Fruit fly (Drosophila melanogaster): ENCODE measurements around the gene CG4880.

CG4880 gene

DNA sequence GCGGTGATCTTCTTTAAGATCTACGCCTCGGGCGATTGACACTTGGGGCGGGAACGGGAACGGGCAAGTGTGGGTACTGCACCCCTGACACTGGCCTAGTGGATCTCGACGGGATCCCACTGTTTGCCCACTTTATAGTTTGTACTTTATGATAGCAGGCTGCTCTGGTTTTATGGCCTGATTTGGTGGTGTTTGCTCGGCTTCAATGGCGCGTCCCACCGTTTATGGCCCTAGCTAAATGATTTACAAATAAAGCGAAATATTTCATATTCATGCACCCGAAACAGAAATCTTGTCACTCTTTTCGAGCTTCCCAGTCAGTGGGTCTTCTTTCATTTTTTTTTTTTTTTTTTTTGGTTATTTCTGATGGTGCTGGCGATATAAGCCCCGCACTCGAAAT, 4.0 kb downstream of the CG4880 start:
- TF ChIP-seq EcR (GFP tag; optimal IDR thresholded peaks at IDR 0.05) (no peak), D1 (tag; optimal IDR thresholded peaks at IDR 0.05) (no peak), fd96Ca (GFP tag; IDR thresholded peaks at IDR 0.05) (0 out of 3 replicates have a peak, but pooled peaks have one; percentile 14), CG8159 (tag; optimal IDR thresholded peaks at IDR 0.05) (no peak)

DNA sequence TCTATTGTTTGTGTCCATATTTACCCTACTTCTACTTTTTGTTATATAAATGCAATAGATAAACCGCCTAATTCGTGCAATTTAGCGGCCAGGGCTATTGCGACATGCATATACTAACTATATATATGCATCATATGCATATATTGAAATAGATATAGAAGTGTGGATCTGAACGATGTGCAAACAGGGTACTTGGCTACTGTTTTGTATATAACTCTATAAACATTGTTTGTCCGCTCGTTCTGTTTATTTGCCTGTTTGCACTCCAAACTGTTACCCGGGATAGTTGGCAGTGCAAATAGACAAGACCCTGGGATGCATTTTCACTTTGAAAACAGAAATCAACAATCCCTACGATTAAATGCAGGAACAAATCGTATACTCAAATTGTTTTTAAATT, 6.4 kb downstream of the CG4880 start:
- TF ChIP-seq D1 (tag; optimal IDR thresholded peaks at IDR 0.05) (no peak), CG15710 (tag; optimal IDR thresholded peaks at IDR 0.05) (no peak), CG10348 (GFP tag; IDR thresholded peaks at IDR 0.05) (no peak), CG4496 (GFP tag; IDR thresholded peaks at IDR 0.05) (no peak), CG32121 (GFP tag; IDR thresholded peaks at IDR 0.05) (no peak), rn (GFP tag; IDR thresholded peaks at IDR 0.05) (no peak), fd96Ca (GFP tag; IDR thresholded peaks at IDR 0.05) (no peak), CG12605 (GFP tag; IDR thresholded peaks at IDR 0.05) (no peak), EcR (GFP tag; optimal IDR thresholded peaks at IDR 0.05) (no peak), Snoo (tag; optimal IDR thresholded peaks at IDR 0.05) (no peak), CG14655 (GFP tag; optimal IDR thresholded peaks at IDR 0.05) (no peak), CG8301 (tag; optimal IDR thresholded peaks at IDR 0.05) (no peak), CG13204 (GFP tag; optimal IDR thresholded peaks at IDR 0.05) (no peak), CG34367 (tag; optimal IDR thresholded peaks at IDR 0.05) (no peak), CG9948 (tag; optimal IDR thresholded peaks at IDR 0.05) (no peak), CG8159 (tag; optimal IDR thresholded peaks at IDR 0.05) (no peak)

DNA sequence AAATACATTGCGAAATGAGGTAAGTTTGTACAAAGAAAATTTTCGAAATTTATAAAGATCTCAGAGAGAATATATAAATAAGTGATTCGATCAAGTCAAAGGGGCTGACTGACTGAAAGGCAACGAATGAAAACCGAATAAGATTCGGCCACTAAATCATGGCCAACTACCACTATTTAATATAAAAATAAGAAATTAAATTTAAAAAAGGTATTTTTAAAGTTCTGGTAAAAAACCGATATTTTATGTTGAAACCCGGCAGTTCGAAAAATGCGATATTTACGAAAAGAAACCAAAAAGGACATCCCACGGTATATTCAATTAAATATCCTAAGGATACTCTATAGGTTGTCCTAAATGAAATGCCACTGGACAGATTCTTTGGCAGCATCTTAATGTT, 10.5 kb downstream of the CG4880 start, which contains the start of gene CG33252:
Gene CG33252, minus strand, starts transcription at position 101 of the 400 bp plus-strand sequence.
- TF ChIP-seq CG9948 (tag; optimal IDR thresholded peaks at IDR 0.05) (no peak), CG12605 (GFP tag; IDR thresholded peaks at IDR 0.05) (no peak), CG10348 (GFP tag; IDR thresholded peaks at IDR 0.05) (no peak), CG17806 (tag; optimal IDR thresholded peaks at IDR 0.05) (no peak), Snoo (tag; optimal IDR thresholded peaks at IDR 0.05) (no peak), Pif1B (GFP tag; optimal IDR thresholded peaks at IDR 0.05) (no peak), CG13204 (GFP tag; optimal IDR thresholded peaks at IDR 0.05) (no peak), CG4496 (GFP tag; IDR thresholded peaks at IDR 0.05) (no peak)

DNA sequence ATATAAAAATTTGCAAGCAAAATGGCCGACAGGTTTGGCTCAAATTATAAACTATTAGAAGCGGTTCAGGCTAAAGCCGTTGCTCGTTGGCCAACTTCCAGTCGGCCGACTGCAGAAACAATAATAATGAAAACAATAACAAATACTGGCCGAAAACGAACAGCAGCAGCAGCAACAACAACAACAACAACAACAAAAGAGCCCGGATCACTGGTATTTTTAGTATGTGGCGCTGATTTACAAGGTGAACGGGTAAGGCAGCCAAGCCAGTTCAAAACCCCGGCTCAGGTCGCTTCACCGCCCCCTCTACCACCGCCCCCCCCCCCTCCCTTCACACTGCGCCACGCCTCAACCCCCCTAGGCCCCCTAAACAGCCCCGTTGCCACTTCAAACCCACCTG, 13.7 kb downstream of the CG4880 start:
- no peak for TF ChIP-seq Ets98B (GFP tag; IDR thresholded peaks at IDR 0.05)
- no peak for TF ChIP-seq fd96Ca (GFP tag; IDR thresholded peaks at IDR 0.05)
- no peak for TF ChIP-seq CG4496 (GFP tag; IDR thresholded peaks at IDR 0.05)
- no peak for TF ChIP-seq rn (GFP tag; IDR thresholded peaks at IDR 0.05)
- peak; percentile 60 for TF ChIP-seq EcR (GFP tag; optimal IDR thresholded peaks at IDR 0.05)
- no peak for TF ChIP-seq CG9948 (tag; optimal IDR thresholded peaks at IDR 0.05)
- TF ChIP-seq CG12605 (GFP tag; IDR thresholded peaks at IDR 0.05): no peak
- no peak for TF ChIP-seq CG8159 (tag; optimal IDR thresholded peaks at IDR 0.05)
- 0 out of 2 replicates have a peak, but pooled peaks have one; percentile 1 for TF ChIP-seq CG32121 (GFP tag; IDR thresholded peaks at IDR 0.05)

dm6 chrX:16902435-16902834, 15.8 kb downstream of the CG4880 start:
- TF ChIP-seq CG34367 (tag; optimal IDR thresholded peaks at IDR 0.05) (no peak), Pif1A (GFP tag; optimal IDR thresholded peaks at IDR 0.05) (no peak), CG8159 (tag; optimal IDR thresholded peaks at IDR 0.05) (no peak), rn (GFP tag; IDR thresholded peaks at IDR 0.05) (no peak), D1 (tag; optimal IDR thresholded peaks at IDR 0.05) (no peak), CG8301 (tag; optimal IDR thresholded peaks at IDR 0.05) (no peak), fd96Ca (GFP tag; IDR thresholded peaks at IDR 0.05) (no peak), gl (tag; optimal IDR thresholded peaks at IDR 0.05) (no peak), EcR (GFP tag; optimal IDR thresholded peaks at IDR 0.05) (no peak), CG15710 (tag; optimal IDR thresholded peaks at IDR 0.05) (no peak), CG14655 (GFP tag; optimal IDR thresholded peaks at IDR 0.05) (no peak), Ets98B (GFP tag; IDR thresholded peaks at IDR 0.05) (no peak), Snoo (tag; optimal IDR thresholded peaks at IDR 0.05) (no peak), CG10348 (GFP tag; IDR thresholded peaks at IDR 0.05) (no peak), CG17806 (tag; optimal IDR thresholded peaks at IDR 0.05) (no peak), CG4496 (GFP tag; IDR thresholded peaks at IDR 0.05) (no peak), CG12605 (GFP tag; IDR thresholded peaks at IDR 0.05) (no peak), Pif1B (GFP tag; optimal IDR thresholded peaks at IDR 0.05) (no peak), CG9948 (tag; optimal IDR thresholded peaks at IDR 0.05) (no peak)

- TF ChIP-seq CG12605 (GFP tag; IDR thresholded peaks at IDR 0.05) (no peak; the same call in 1 of the 2 replicates), Ets98B (GFP tag; IDR thresholded peaks at IDR 0.05) (peak; percentile 66; the same call in 1 of the 2 replicates), fd96Ca (GFP tag; IDR thresholded peaks at IDR 0.05) (0 out of 3 replicates have a peak, but pooled peaks have one; percentile 43), EcR (GFP tag; optimal IDR thresholded peaks at IDR 0.05) (peak; percentile 33), D1 (tag; optimal IDR thresholded peaks at IDR 0.05) (no peak), CG8301 (tag; optimal IDR thresholded peaks at IDR 0.05) (no peak), Snoo (tag; optimal IDR thresholded peaks at IDR 0.05) (no peak), CG17806 (tag; optimal IDR thresholded peaks at IDR 0.05) (no peak), Pif1A (GFP tag; optimal IDR thresholded peaks at IDR 0.05) (peak; percentile 34), CG32121 (GFP tag; IDR thresholded peaks at IDR 0.05) (peak; percentile 71), CG4496 (GFP tag; IDR thresholded peaks at IDR 0.05) (peak; percentile 70), CG8159 (tag; optimal IDR thresholded peaks at IDR 0.05) (peak; percentile 12), gl (tag; optimal IDR thresholded peaks at IDR 0.05) (peak; percentile 29), Pif1B (GFP tag; optimal IDR thresholded peaks at IDR 0.05) (peak; percentile 33)
These were observed 19.4 kb downstream of the CG4880 start for dm6 chrX:16906065-16906464.

dm6 chrX:16907009-16907408, 20.4 kb downstream of the CG4880 start:
- TF ChIP-seq CG15710 (tag; optimal IDR thresholded peaks at IDR 0.05): no peak
- TF ChIP-seq CG32121 (GFP tag; IDR thresholded peaks at IDR 0.05): no peak
- no peak for TF ChIP-seq CG17806 (tag; optimal IDR thresholded peaks at IDR 0.05)
- 0 out of 2 replicates have a peak, but pooled peaks have one; percentile 11 for TF ChIP-seq Ets98B (GFP tag; IDR thresholded peaks at IDR 0.05)
- no peak for TF ChIP-seq CG34367 (tag; optimal IDR thresholded peaks at IDR 0.05)
- TF ChIP-seq CG4496 (GFP tag; IDR thresholded peaks at IDR 0.05): 0 out of 3 replicates have a peak, but pooled peaks have one; percentile 29
- no peak for TF ChIP-seq fd96Ca (GFP tag; IDR thresholded peaks at IDR 0.05)

Data from whole organism, pupa.